Worm (Caenorhabditis elegans): Measurements from ENCODE around the gene ZK1127.13.

DNA sequence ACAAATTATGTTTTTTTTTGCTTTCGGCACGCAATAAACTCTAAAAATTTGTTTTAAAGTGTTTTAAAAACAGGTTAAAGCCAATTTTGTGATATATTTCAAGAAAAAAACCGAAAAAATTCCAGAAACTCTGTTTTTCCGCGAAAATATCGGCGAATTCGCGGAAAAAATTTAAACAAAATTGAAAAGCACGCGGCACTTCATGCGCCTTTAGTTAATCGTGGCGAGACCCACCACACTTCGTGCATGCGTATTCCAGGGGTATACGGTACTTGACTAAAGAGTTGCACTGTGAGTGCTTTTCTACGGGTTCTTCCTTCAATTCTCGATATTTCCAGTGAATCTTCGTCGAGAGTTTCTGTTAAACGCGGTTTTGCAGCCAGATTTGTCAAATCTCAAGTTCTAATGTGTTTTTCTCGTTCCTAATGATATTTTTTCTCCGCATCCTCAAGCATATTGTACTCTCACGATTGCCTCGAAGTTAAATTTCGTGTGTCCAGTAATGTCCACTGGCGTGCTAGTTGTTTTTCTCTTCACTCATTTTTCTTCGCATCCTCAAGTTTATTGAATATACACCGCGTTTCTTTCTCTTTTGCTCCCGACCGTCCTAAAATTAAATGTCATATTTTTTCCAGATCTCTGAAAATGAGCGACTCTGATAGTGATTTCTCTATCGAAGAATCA, 15.3 kb upstream of the ZK1127.13 start, which contains the start of gene cin-4:
- no peak for TF ChIP-seq tbx-2 (tag; optimal IDR thresholded peaks at IDR 0.05)
- TF ChIP-seq ama-1 (optimal IDR thresholded peaks at IDR 0.05) = no peak
- TF ChIP-seq ceh-45 (GFP tag; IDR thresholded peaks at IDR 0.05) = no peak
- no peak for TF ChIP-seq hlh-30 (tag; optimal IDR thresholded peaks at IDR 0.05; ENCODE audit: insufficient read depth)
- no peak for TF ChIP-seq nhr-232 (tag; optimal IDR thresholded peaks at IDR 0.05)
- no peak for TF ChIP-seq ceh-9 (tag; optimal IDR thresholded peaks at IDR 0.05)
- no peak for TF ChIP-seq elt-2 (tag; optimal IDR thresholded peaks at IDR 0.05)
- no peak for TF ChIP-seq pag-3 (tag; optimal IDR thresholded peaks at IDR 0.05; ENCODE audit: borderline replicate concordance)
- TF ChIP-seq fax-1 (tag; optimal IDR thresholded peaks at IDR 0.05) = no peak
